Worm (Caenorhabditis elegans) whole organism, mixed stage, embryonic: Measurements from ENCODE around the gene srh-60.

Source experiments
- blmp-1 ChIP-seq: fragments of 150-350 bp; optimal IDR thresholded peaks from 2 replicates; lab custom pipeline; 2014; ENCODE audit warnings: missing biosample characterization, missing genetic modification characterization
- nhr-237 ChIP-seq: fragments of 150-350 bp; optimal IDR thresholded peaks from 2 replicates; lab custom pipeline; 2014; ENCODE audit warnings: missing biosample characterization, missing genetic modification characterization

- TF ChIP-seq nhr-237 (tag; lab: Kevin White, UChicago) = no peak
- TF ChIP-seq blmp-1 = no peak
Observed at ce11 chrII:3540151-3540550, 43.4 kb upstream of the srh-60 start.
